Fruit fly (Drosophila melanogaster): Measurements from ENCODE around the gene Dpm2.

dm6 chr3L:3303534-3304459 is 15.6 kb upstream of the Dpm2 start, which contains the start of gene ZnT63C:
- TF ChIP-seq Smox (GFP tag; optimal IDR thresholded peaks at IDR 0.05) (no peak), Sox14 (GFP tag; optimal IDR thresholded peaks at IDR 0.05) (peak; percentile 48), fd59A (GFP tag; optimal IDR thresholded peaks at IDR 0.05) (peak; percentile 27), CG11902 (GFP tag; optimal IDR thresholded peaks at IDR 0.05) (peak; percentile 4), CG6854 (GFP tag; optimal IDR thresholded peaks at IDR 0.05) (peak; percentile 52), OdsH (GFP tag; optimal IDR thresholded peaks at IDR 0.05) (peak; percentile 16), CG32006 (GFP tag; optimal IDR thresholded peaks at IDR 0.05) (peak; percentile 35), CG4318 (GFP tag; optimal IDR thresholded peaks at IDR 0.05) (no peak), Ets21C (GFP tag; optimal IDR thresholded peaks at IDR 0.05) (peak; percentile 6), Gug (GFP tag; IDR thresholded peaks at IDR 0.05) (0 out of 2 replicates have a peak, but pooled peaks have one; percentile 14)
